Worm (Caenorhabditis elegans) whole organism, L2 larva: ENCODE results near the gene R03H10.11.

Experiments used
- blmp-1 ChIP-seq: sonication (generic microtip); optimal IDR thresholded peaks from 2 replicates; lab custom pipeline; 2017; ENCODE audit warnings: missing genetic modification characterization, mild to moderate bottlenecking, missing compliant biosample characterization, antibody characterized with exemption, moderate library complexity; ENCODE audit not compliant: insufficient read depth
- fos-1 ChIP-seq: fragments of 150-350 bp; optimal IDR thresholded peaks from 2 replicates; lab custom pipeline; 2014; ENCODE audit warnings: missing biosample characterization, missing genetic modification characterization
- nhr-6 ChIP-seq: fragments of 150-350 bp; optimal IDR thresholded peaks from 2 replicates; lab custom pipeline; 2014; ENCODE audit warnings: missing biosample characterization, missing genetic modification characterization
- unc-39 ChIP-seq: fragments of 150-350 bp; optimal IDR thresholded peaks from 2 replicates; lab custom pipeline; 2014; ENCODE audit warnings: missing biosample characterization, missing genetic modification characterization
- unc-62 ChIP-seq: fragments of 150-350 bp; optimal IDR thresholded peaks from 2 replicates; lab custom pipeline; 2014; ENCODE audit warnings: missing biosample characterization, missing genetic modification reagents, missing genetic modification characterization

DNA sequence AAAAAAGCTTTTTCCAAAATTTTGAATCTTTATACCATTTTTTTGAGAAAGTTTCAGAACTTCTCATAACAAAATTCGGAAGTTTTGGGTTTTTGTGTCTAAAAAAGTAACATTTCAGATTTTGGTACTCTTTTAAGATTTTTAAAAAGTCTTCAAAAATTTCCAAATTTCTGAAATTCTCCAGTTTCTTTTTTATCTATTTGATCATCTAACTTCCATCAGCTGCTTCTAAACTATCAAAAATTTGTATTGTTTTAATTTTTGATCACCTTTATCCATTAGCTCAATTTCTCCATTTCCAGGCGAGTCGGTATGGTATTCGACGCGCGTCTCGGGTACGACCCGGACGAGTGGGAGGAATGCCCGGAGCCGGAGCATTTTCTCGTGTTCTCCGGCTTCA lies 3.9 kb downstream of the R03H10.11 start, which contains the start of gene cpna-1:
- TF ChIP-seq fos-1 (tag; lab: Kevin White, UChicago): no peak
- no peak for TF ChIP-seq blmp-1
- TF ChIP-seq unc-62: no peak
- no peak for TF ChIP-seq unc-39 (tag; lab: Kevin White, UChicago)
- TF ChIP-seq nhr-6 (tag; lab: Kevin White, UChicago): no peak
